Fruit fly (Drosophila melanogaster) whole organism, embryonic: ENCODE results near the gene CG5828.

Experiments used
- Atf3 ChIP-seq: fragments of 200-800 bp; sonication (Bioruptor generic); optimal IDR thresholded peaks from 3 replicates; lab custom pipeline; 2016; ENCODE audit warnings: missing biosample characterization, missing genetic modification characterization
- Awh ChIP-seq: fragments of 200-800 bp; sonication (Bioruptor generic); IDR thresholded peaks from 2 replicates; pipeline ENCODE4, ENCODE4 v1.3.6; 2022; ENCODE audit warnings: missing biosample characterization, missing genetic modification characterization
- BtbVII ChIP-seq: fragments of 200-800 bp; sonication (Bioruptor generic); optimal IDR thresholded peaks from 3 replicates; lab custom pipeline; 2017; ENCODE audit warnings: missing biosample characterization, mild to moderate bottlenecking, missing genetic modification characterization
- CG10267 ChIP-seq: fragments of 200-800 bp; sonication (Bioruptor generic); optimal IDR thresholded peaks from 2 replicates; lab custom pipeline; 2018; ENCODE audit warnings: missing biosample characterization, mild to moderate bottlenecking, missing genetic modification characterization, moderate library complexity
- CG10565 ChIP-seq: fragments of 200-800 bp; sonication (Bioruptor generic); optimal IDR thresholded peaks from 3 replicates; lab custom pipeline; 2016; ENCODE audit warnings: missing biosample characterization, mild to moderate bottlenecking, missing genetic modification characterization
- CG11247 ChIP-seq: fragments of 200-800 bp; sonication (Bioruptor generic); IDR thresholded peaks from 2 replicates; pipeline ENCODE4 v1.3.6; 2022; ENCODE audit warnings: missing biosample characterization, missing genetic modification characterization
- CG11560 ChIP-seq: fragments of 200-800 bp; sonication (Bioruptor generic); IDR thresholded peaks from 3 replicates; pipeline ENCODE4 v1.3.6; 2022; ENCODE audit warnings: missing biosample characterization, missing genetic modification characterization
- CG12391 ChIP-seq: fragments of 200-800 bp; sonication (Bioruptor generic); optimal IDR thresholded peaks from 3 replicates; lab custom pipeline; 2018; ENCODE audit warnings: missing biosample characterization, mild to moderate bottlenecking, missing genetic modification characterization, moderate library complexity
- CG15269 ChIP-seq: fragments of 200-800 bp; sonication (Bioruptor generic); optimal IDR thresholded peaks from 2 replicates; lab custom pipeline; 2018; ENCODE audit warnings: missing biosample characterization, mild to moderate bottlenecking, missing genetic modification characterization, moderate library complexity
- CG17361 ChIP-seq: fragments of 200-800 bp; sonication (Bioruptor generic); IDR thresholded peaks from 3 replicates; pipeline ENCODE4 v1.3.6; 2022; ENCODE audit warnings: missing biosample characterization, missing genetic modification characterization
- CG17612 ChIP-seq: fragments of 200-800 bp; sonication (Bioruptor generic); IDR thresholded peaks from 2 replicates; pipeline ENCODE4 v1.3.6; 2022; ENCODE audit warnings: missing biosample characterization, missing genetic modification characterization
- CG33213 ChIP-seq: fragments of 200-800 bp; sonication (Bioruptor generic); optimal IDR thresholded peaks from 3 replicates; lab custom pipeline; 2016; ENCODE audit warnings: missing biosample characterization, missing genetic modification characterization
- CG33557 ChIP-seq: fragments of 200-800 bp; sonication (Bioruptor generic); optimal IDR thresholded peaks from 2 replicates; lab custom pipeline; 2019; ENCODE audit warnings: missing biosample characterization, mild to moderate bottlenecking, missing genetic modification characterization, moderate library complexity
- CG3847 ChIP-seq: fragments of 200-800 bp; sonication (Bioruptor generic); IDR thresholded peaks from 2 replicates; pipeline ENCODE4 v1.3.6; 2022; ENCODE audit warnings: missing biosample characterization, missing genetic modification characterization
- CG4854 ChIP-seq: fragments of 200-800 bp; sonication (Bioruptor generic); optimal IDR thresholded peaks from 2 replicates; lab custom pipeline; 2016; ENCODE audit warnings: missing biosample characterization, missing genetic modification characterization, inconsistent platforms
- CG5180 ChIP-seq: fragments of 200-800 bp; sonication (Bioruptor generic); optimal IDR thresholded peaks from 3 replicates; lab custom pipeline; 2017; ENCODE audit warnings: missing biosample characterization, missing genetic modification characterization, mild to moderate bottlenecking, moderate library complexity, missing genetic modification reagents
- CG6254 ChIP-seq: fragments of 200-800 bp; sonication (Bioruptor generic); optimal IDR thresholded peaks from 3 replicates; lab custom pipeline; 2017; ENCODE audit warnings: mild to moderate bottlenecking, missing biosample characterization, missing genetic modification reagents, missing genetic modification characterization
- CG7786 ChIP-seq: fragments of 200-800 bp; sonication (Bioruptor generic); optimal IDR thresholded peaks from 2 replicates; lab custom pipeline; 2016; ENCODE audit warnings: missing biosample characterization, missing genetic modification characterization
- CG8388 ChIP-seq: fragments of 200-800 bp; sonication (Bioruptor generic); optimal IDR thresholded peaks from 2 replicates; lab custom pipeline; 2019; ENCODE audit warnings: missing biosample characterization, mild to moderate bottlenecking, missing genetic modification characterization, moderate library complexity
- CG8944 ChIP-seq: fragments of 200-800 bp; sonication (Bioruptor generic); optimal IDR thresholded peaks from 3 replicates; lab custom pipeline; 2016; ENCODE audit warnings: missing biosample characterization, missing genetic modification characterization
- CG9727 ChIP-seq: fragments of 200-800 bp; sonication (Bioruptor generic); optimal IDR thresholded peaks from 3 replicates; lab custom pipeline; 2017; ENCODE audit warnings: missing biosample characterization, mild to moderate bottlenecking, missing genetic modification characterization
- Dbx ChIP-seq: fragments of 200-800 bp; sonication (Bioruptor generic); IDR thresholded peaks from 3 replicates; pipeline ENCODE4 v1.3.6; 2022; ENCODE audit warnings: missing biosample characterization, missing genetic modification characterization
- Elba2 ChIP-seq: fragments of 200-800 bp; sonication (Bioruptor generic); optimal IDR thresholded peaks from 3 replicates; lab custom pipeline; 2016; ENCODE audit warnings: missing biosample characterization, missing genetic modification characterization
- Fer1 ChIP-seq: fragments of 200-800 bp; sonication (Bioruptor generic); optimal IDR thresholded peaks from 2 replicates; lab custom pipeline; 2017; ENCODE audit warnings: missing biosample characterization, mild to moderate bottlenecking, missing genetic modification characterization
- NFAT ChIP-seq: fragments of 200-800 bp; sonication (Bioruptor generic); IDR thresholded peaks from 2 replicates; pipeline ENCODE4 v1.3.6; 2022; ENCODE audit warnings: missing biosample characterization, missing genetic modification characterization
- Optix ChIP-seq: fragments of 200-800 bp; sonication (Bioruptor generic); IDR thresholded peaks from 3 replicates; pipeline ENCODE4 v1.3.6; 2022; ENCODE audit warnings: missing biosample characterization, missing genetic modification characterization
- Poxn ChIP-seq: fragments of 200-800 bp; sonication (Bioruptor generic); IDR thresholded peaks from 2 replicates; pipeline ENCODE4 v1.3.6; 2022; ENCODE audit warnings: missing biosample characterization, missing genetic modification characterization
- YL-1 ChIP-seq: fragments of 200-800 bp; sonication (Bioruptor generic); optimal IDR thresholded peaks from 3 replicates; lab custom pipeline; 2017; ENCODE audit warnings: missing biosample characterization, mild to moderate bottlenecking, missing genetic modification characterization
- ac ChIP-seq: fragments of 200-800 bp; sonication (Bioruptor generic); optimal IDR thresholded peaks from 3 replicates; lab custom pipeline; 2017; ENCODE audit warnings: missing biosample characterization, mild to moderate bottlenecking, missing genetic modification characterization
- cas ChIP-seq: fragments of 200-800 bp; sonication (Bioruptor generic); IDR thresholded peaks from 2 replicates; pipeline ENCODE4 v1.3.6; 2022; ENCODE audit warnings: missing biosample characterization, missing genetic modification characterization
- crc ChIP-seq: fragments of 200-800 bp; sonication (Bioruptor generic); optimal IDR thresholded peaks from 2 replicates; lab custom pipeline; 2016; ENCODE audit warnings: missing biosample characterization, missing genetic modification characterization
- croc ChIP-seq: fragments of 200-800 bp; sonication (Bioruptor generic); conservative IDR thresholded peaks from 3 replicates; pipeline ENCODE4 v1.3.6; 2022; ENCODE audit warnings: missing biosample characterization, missing genetic modification characterization
- dpn ChIP-seq, 2 experiments: fragments of 200-800 bp; sonication (Bioruptor generic); optimal IDR thresholded peaks; 3 replicates each; lab custom pipeline; 2016; ENCODE audit warnings: missing biosample characterization in 2 of 2, missing genetic modification characterization in 2 of 2
- dysf ChIP-seq: fragments of 200-800 bp; sonication (Bioruptor generic); IDR thresholded peaks from 3 replicates; pipeline ENCODE4 v1.3.6; 2022; ENCODE audit warnings: missing biosample characterization, missing genetic modification characterization
- fd3F ChIP-seq: fragments of 200-800 bp; sonication (Bioruptor generic); optimal IDR thresholded peaks from 2 replicates; lab custom pipeline; 2018; ENCODE audit warnings: missing biosample characterization, mild to moderate bottlenecking, missing genetic modification characterization, moderate library complexity
- gfzf ChIP-seq: fragments of 200-800 bp; sonication (Bioruptor generic); optimal IDR thresholded peaks from 2 replicates; lab custom pipeline; 2016; ENCODE audit warnings: missing biosample characterization, mild to moderate bottlenecking, missing genetic modification characterization, moderate library complexity
- hb ChIP-seq: fragments of 200-800 bp; sonication (Bioruptor generic); IDR thresholded peaks from 3 replicates; pipeline ENCODE4 v1.3.6; 2022; ENCODE audit warnings: missing biosample characterization, missing genetic modification characterization; ENCODE audit not compliant: partially characterized antibody
- hkb ChIP-seq, 2 experiments: fragments of 200-800 bp in 1 of 2; fragments of >200 bp in 1 of 2; sonication (Bioruptor generic) in 1 of 2; IDR thresholded peaks in 1 of 2; optimal IDR thresholded peaks in 1 of 2; 2 replicates each; pipeline versions ENCODE4 v1.3.6 to Lab custom; 2017 to 2022; ENCODE audit warnings: missing biosample characterization in 1 of 2, missing genetic modification characterization in 1 of 2
- hth ChIP-seq: fragments of >200 bp; optimal IDR thresholded peaks from 2 replicates; lab custom pipeline; 2017; ENCODE audit warnings: inconsistent platforms
- inv ChIP-seq: fragments of 200-800 bp; sonication (Bioruptor generic); IDR thresholded peaks from 2 replicates; pipeline ENCODE4 v1.3.6; 2022; ENCODE audit warnings: missing biosample characterization, missing genetic modification characterization; ENCODE audit not compliant: partially characterized antibody
- jigr1 ChIP-seq: fragments of 200-800 bp; sonication (Bioruptor generic); IDR thresholded peaks from 3 replicates; pipeline ENCODE4 v1.3.6; 2022; ENCODE audit warnings: missing biosample characterization, missing genetic modification characterization
- lmd ChIP-seq: fragments of 200-800 bp; sonication (Bioruptor generic); IDR thresholded peaks from 2 replicates; pipeline ENCODE4 v1.3.6; 2022; ENCODE audit warnings: missing biosample characterization, missing genetic modification characterization
- odd ChIP-seq: fragments of 200-800 bp; sonication (Bioruptor generic); optimal IDR thresholded peaks from 2 replicates; lab custom pipeline; 2017; ENCODE audit warnings: missing biosample characterization, mild to moderate bottlenecking, missing genetic modification characterization
- pho ChIP-seq: fragments of 200-800 bp; sonication (Bioruptor generic); optimal IDR thresholded peaks from 2 replicates; lab custom pipeline; 2016; ENCODE audit warnings: missing biosample characterization, missing genetic modification characterization
- psq ChIP-seq: fragments of 200-800 bp; sonication (Bioruptor generic); optimal IDR thresholded peaks from 2 replicates; lab custom pipeline; 2017; ENCODE audit warnings: missing biosample characterization, missing genetic modification characterization
- pum ChIP-seq: fragments of 200-800 bp; sonication (Bioruptor generic); optimal IDR thresholded peaks from 2 replicates; lab custom pipeline; 2016; ENCODE audit warnings: missing biosample characterization, missing genetic modification characterization
- ro ChIP-seq: fragments of 200-800 bp; sonication (Bioruptor generic); IDR thresholded peaks from 2 replicates; pipeline ENCODE4 v1.3.6; 2022; ENCODE audit warnings: missing biosample characterization, missing genetic modification characterization
- slbo ChIP-seq: fragments of 200-800 bp; sonication (Bioruptor generic); IDR thresholded peaks from 2 replicates; pipeline ENCODE4 v1.3.6; 2022; ENCODE audit warnings: missing biosample characterization, missing genetic modification characterization
- stc ChIP-seq: fragments of 200-800 bp; sonication (Bioruptor generic); IDR thresholded peaks from 2 replicates; pipeline ENCODE4 v1.3.6; 2022; ENCODE audit warnings: missing biosample characterization, missing genetic modification characterization

The CG5828 gene

dm6 chr2L:5044892-5045619 is 48.7 kb upstream of the CG5828 start (continued):
- TF ChIP-seq pum (GFP tag; lab: Kevin White, UChicago) (peak; percentile 42), CG5180 (peak; percentile 26), ro (GFP tag; lab: Robert Waterston, UW) (no peak; the same call in 1 of the 2 replicates), Dbx (GFP tag; lab: Robert Waterston, UW) (no peak), lmd (GFP tag; lab: Robert Waterston, UW) (peak; percentile 54; the same call in 1 of the 2 replicates), CG6254 (GFP tag; lab: Kevin White, UChicago) (peak; percentile 30), NFAT (GFP tag; lab: Robert Waterston, UW) (peak; percentile 75), cas (GFP tag; lab: Robert Waterston, UW) (no peak), CG12391 (tag; lab: Kevin White, UChicago) (peak; percentile 61), CG8944 (peak; percentile 53), jigr1 (GFP tag; lab: Robert Waterston, UW) (no peak), Poxn (GFP tag; lab: Robert Waterston, UW) (no peak), ac (GFP tag; lab: Kevin White, UChicago) (no peak), Atf3 (GFP tag; lab: Kevin White, UChicago) (peak; percentile 5), CG17612 (no peak), CG15269 (peak; percentile 72), CG33557 (GFP tag; lab: Kevin White, UChicago) (no peak), croc (GFP tag; lab: Robert Waterston, UW) (peak; percentile 35; the same call in 1 of the 3 replicates), CG8388 (GFP tag; lab: Kevin White, UChicago) (peak; percentile 30), stc (GFP tag; lab: Robert Waterston, UW) (peak; percentile 41; the same call in 1 of the 2 replicates), CG9727 (GFP tag; lab: Kevin White, UChicago) (peak; percentile 60), psq (GFP tag; lab: Kevin White, UChicago) (no peak), odd (GFP tag; lab: Kevin White, UChicago) (peak; percentile 56), CG10565 (GFP tag; lab: Kevin White, UChicago) (no peak), inv (GFP tag; lab: Robert Waterston, UW) (no peak), CG3847 (GFP tag; lab: Robert Waterston, UW) (0 out of 2 replicates have a peak, but pooled peaks have one; percentile 40), gfzf (GFP tag; lab: Kevin White, UChicago) (no peak), Awh (GFP tag; lab: Robert Waterston, UW) (peak; percentile 65), Fer1 (GFP tag; lab: Kevin White, UChicago) (peak; percentile 26), hb (GFP tag; lab: Robert Waterston, UW) (no peak), hkb (optimal IDR thresholded peaks at IDR 0.05; lab: Kevin White, UChicago) (no peak), hkb (GFP tag; IDR thresholded peaks at IDR 0.05; lab: Robert Waterston, UW) (peak; percentile 55), CG11247 (GFP tag; lab: Robert Waterston, UW) (peak; percentile 16; the same call in 1 of the 2 replicates), crc (GFP tag; lab: Kevin White, UChicago) (no peak), dpn (GFP tag; optimal IDR thresholded peaks at IDR 0.05; lab: Kevin White, UChicago) (peak; percentile 45 to 46), hth (lab: Kevin White, UChicago) (no peak), Elba2 (no peak), slbo (GFP tag; lab: Robert Waterston, UW) (peak; percentile 69), CG11560 (tag; lab: Robert Waterston, UW) (no peak), fd3F (GFP tag; lab: Kevin White, UChicago) (peak; percentile 41), BtbVII (GFP tag; lab: Kevin White, UChicago) (peak; percentile 46), CG33213 (GFP tag; lab: Kevin White, UChicago) (peak; percentile 3), CG17361 (GFP tag; lab: Robert Waterston, UW) (peak; percentile 86), CG10267 (tag; lab: Kevin White, UChicago) (peak; percentile 53), dysf (GFP tag; lab: Robert Waterston, UW) (peak; percentile 44; the same call in 1 of the 3 replicates), YL-1 (GFP tag; lab: Kevin White, UChicago) (no peak), Optix (GFP tag; lab: Robert Waterston, UW) (no peak), CG4854 (GFP tag; lab: Kevin White, UChicago) (no peak), CG7786 (GFP tag; lab: Kevin White, UChicago) (peak; percentile 26), pho (GFP tag; lab: Kevin White, UChicago) (no peak)
